Worm (Caenorhabditis elegans) whole organism, early embryonic: ENCODE results near the gene sfa-1.

Source experiments
- ama-1 ChIP-seq: fragments of 150-350 bp; optimal IDR thresholded peaks from 2 replicates; lab custom pipeline; 2014
- ets-7 ChIP-seq: sonication (generic microtip); optimal IDR thresholded peaks from 2 replicates; lab custom pipeline; 2016; ENCODE audit warnings: missing genotype, missing genetic modification characterization, missing compliant biosample characterization
- flt-1 ChIP-seq: fragments of 200-800 bp; sonication (Bioruptor generic); IDR thresholded peaks from 2 replicates; pipeline ENCODE4 v1.3.6; 2022; ENCODE audit warnings: missing genetic modification characterization, missing compliant biosample characterization

DNA sequence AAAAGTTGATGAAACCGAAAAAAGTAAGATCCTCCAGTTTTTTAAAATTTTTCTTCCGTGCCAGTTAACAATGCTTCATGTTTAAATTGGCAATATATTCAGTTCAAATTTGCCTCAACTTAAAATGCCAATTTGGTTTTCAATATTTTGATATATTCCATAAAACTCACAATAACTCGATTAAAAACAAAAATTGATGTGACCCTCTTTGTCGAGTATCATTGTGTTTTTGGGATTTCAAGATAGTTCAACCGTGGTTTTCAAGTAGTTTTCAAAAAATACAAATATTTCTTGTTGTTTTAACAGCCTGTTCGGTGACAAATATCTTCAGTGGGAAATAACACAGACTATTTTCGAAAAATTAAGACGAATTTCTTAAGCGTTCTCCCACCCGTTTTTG is 42.2 kb upstream of the sfa-1 start:
- no peak for TF ChIP-seq ets-7 (tag; lab: Kevin White, UChicago)
- no peak for TF ChIP-seq flt-1 (GFP tag; lab: Robert Waterston, UW)
- no peak for TF ChIP-seq ama-1 (lab: Kevin White, UChicago)
